Fruit fly (Drosophila melanogaster): ENCODE data around the gene CG11109.

DNA sequence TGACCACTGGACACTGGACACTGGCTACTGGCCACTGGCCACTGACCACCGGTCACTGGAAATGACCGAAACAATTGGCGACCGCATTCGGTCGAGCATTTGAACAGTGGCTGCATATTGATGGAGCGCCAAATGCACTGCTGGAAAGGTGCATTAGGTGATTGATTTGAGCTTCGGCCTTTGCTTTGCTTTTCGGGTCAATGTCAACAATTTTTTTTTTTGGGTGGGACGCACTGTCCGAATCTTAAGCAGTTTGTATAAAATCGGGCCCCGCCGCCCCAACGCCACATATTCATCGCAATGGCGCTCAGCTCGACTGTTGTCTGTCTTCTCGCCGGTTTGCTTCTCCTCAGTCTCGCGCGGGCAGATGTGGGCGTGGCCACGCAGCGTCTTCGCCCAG, 11.5 kb upstream of the CG11109 start, which contains the start of gene CG13239:
- TF ChIP-seq CG11902 (GFP tag; optimal IDR thresholded peaks at IDR 0.05) (no peak), CG6854 (GFP tag; optimal IDR thresholded peaks at IDR 0.05) (no peak), Sox102F (GFP tag; optimal IDR thresholded peaks at IDR 0.05) (no peak), Eip93F (GFP tag; optimal IDR thresholded peaks at IDR 0.05) (no peak)
